Worm (Caenorhabditis elegans) whole organism, early embryonic: Measurements from ENCODE around the gene Y32B12B.2.

Experiments
- ama-1 ChIP-seq: fragments of 150-350 bp; optimal IDR thresholded peaks from 2 replicates; lab custom pipeline; 2014
- ceh-13 ChIP-seq: fragments of 200-800 bp; sonication (Bioruptor generic); optimal IDR thresholded peaks from 2 replicates; lab custom pipeline; 2018; ENCODE audit warnings: mild to moderate bottlenecking, missing genetic modification characterization, missing compliant biosample characterization
- scrt-1 ChIP-seq: fragments of 200-800 bp; sonication (Bioruptor generic); IDR thresholded peaks from 2 replicates; pipeline ENCODE4 v1.3.6; 2022; ENCODE audit warnings: missing genetic modification characterization, missing compliant biosample characterization

DNA sequence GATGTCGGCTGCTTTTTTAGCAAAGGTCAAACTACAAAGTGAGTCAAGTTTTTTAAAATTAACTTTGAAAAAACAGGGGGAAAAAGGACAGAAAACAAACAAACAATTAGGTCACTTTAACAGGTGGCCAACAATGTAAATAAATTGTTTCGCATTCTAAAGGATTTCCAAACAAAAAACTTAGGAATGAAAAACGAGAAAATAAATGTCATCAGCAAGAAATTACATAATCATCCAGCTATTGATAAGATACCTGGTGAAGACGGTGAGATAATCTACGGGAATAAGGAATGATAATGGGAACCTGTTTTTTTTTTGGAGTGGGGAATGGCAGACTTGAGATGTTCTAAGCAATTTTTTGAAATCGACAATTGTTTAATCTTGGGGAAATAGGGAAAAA, 57.9 kb downstream of the Y32B12B.2 start:
- TF ChIP-seq ceh-13 (no peak), scrt-1 (GFP tag; lab: Robert Waterston, UW) (no peak), ama-1 (lab: Kevin White, UChicago) (no peak)
